Worm (Caenorhabditis elegans) whole organism, L4/young adult: ENCODE results near the gene F38B6.2.

ENCODE experiments used
- W03F9.2 ChIP-seq: fragments of 150-350 bp; optimal IDR thresholded peaks from 2 replicates; lab custom pipeline; 2014; ENCODE audit warnings: missing biosample characterization, missing genetic modification characterization
- him-1 ChIP-seq: sonication (generic microtip); optimal IDR thresholded peaks from 2 replicates; lab custom pipeline; 2016; ENCODE audit warnings: missing genotype, missing genetic modification reagents, missing genetic modification characterization, missing compliant biosample characterization

- no peak for TF ChIP-seq him-1
- no peak for TF ChIP-seq W03F9.2 (tag; lab: Kevin White, UChicago)
Measured at ce11 chrX:6742891-6743290, 44.6 kb downstream of the F38B6.2 start.
